Worm (Caenorhabditis elegans) whole organism, L2 larva: ENCODE results near the gene nhr-44.
A peak's percentile ranks its signal among the peaks of the same experiment; 100 is the strongest.

Experiments used
- Y55F3AM.14 ChIP-seq: fragments of 200-800 bp; sonication (Bioruptor generic); optimal IDR thresholded peaks from 2 replicates; lab custom pipeline; 2018; ENCODE audit warnings: mild to moderate bottlenecking, missing genetic modification characterization, missing compliant biosample characterization
- alr-1 ChIP-seq: fragments of 150-350 bp; optimal IDR thresholded peaks from 2 replicates; lab custom pipeline; 2014; ENCODE audit warnings: missing biosample characterization, missing genetic modification characterization
- aly-2 ChIP-seq: fragments of 150-350 bp; optimal IDR thresholded peaks from 2 replicates; lab custom pipeline; 2014; ENCODE audit warnings: missing biosample characterization, missing genetic modification characterization
- ama-1 ChIP-seq: fragments of 150-350 bp; optimal IDR thresholded peaks from 2 replicates; lab custom pipeline; 2018; ENCODE audit warnings: inconsistent platforms
- blmp-1 ChIP-seq: sonication (generic microtip); optimal IDR thresholded peaks from 2 replicates; lab custom pipeline; 2017; ENCODE audit warnings: missing genetic modification characterization, mild to moderate bottlenecking, missing compliant biosample characterization, antibody characterized with exemption, moderate library complexity; ENCODE audit not compliant: insufficient read depth
- ceh-16 ChIP-seq: fragments of 150-350 bp; optimal IDR thresholded peaks from 2 replicates; lab custom pipeline; 2014; ENCODE audit warnings: missing biosample characterization, missing genetic modification characterization
- ceh-82 ChIP-seq: fragments of 150-350 bp; optimal IDR thresholded peaks from 2 replicates; lab custom pipeline; 2014; ENCODE audit warnings: missing biosample characterization, missing genetic modification characterization
- crh-2 ChIP-seq: sonication (generic microtip); optimal IDR thresholded peaks from 2 replicates; lab custom pipeline; 2017; ENCODE audit warnings: missing biosample characterization, missing genetic modification characterization
- dmd-4 ChIP-seq: sonication (generic microtip); optimal IDR thresholded peaks from 2 replicates; lab custom pipeline; 2017; ENCODE audit warnings: missing biosample characterization, missing genetic modification characterization
- elt-3 ChIP-seq: sonication (generic microtip); optimal IDR thresholded peaks from 2 replicates; lab custom pipeline; 2017; ENCODE audit warnings: missing biosample characterization, missing genetic modification characterization
- fos-1 ChIP-seq: fragments of 150-350 bp; optimal IDR thresholded peaks from 2 replicates; lab custom pipeline; 2014; ENCODE audit warnings: missing biosample characterization, missing genetic modification characterization
- gmeb-1 ChIP-seq: fragments of 150-350 bp; optimal IDR thresholded peaks from 2 replicates; lab custom pipeline; 2014; ENCODE audit warnings: missing biosample characterization, missing genetic modification characterization
- lin-11 ChIP-seq: fragments of 150-350 bp; sonication (generic microtip); optimal IDR thresholded peaks from 2 replicates; lab custom pipeline; 2014; ENCODE audit warnings: missing biosample characterization, missing genetic modification characterization, inconsistent platforms, mixed read lengths
- lin-13 ChIP-seq: fragments of 150-350 bp; optimal IDR thresholded peaks from 2 replicates; lab custom pipeline; 2014; ENCODE audit warnings: missing biosample characterization, missing genetic modification reagents, missing genetic modification characterization
- lin-39 ChIP-seq: fragments of 150-350 bp; optimal IDR thresholded peaks from 2 replicates; lab custom pipeline; 2014; ENCODE audit warnings: missing biosample characterization, missing genetic modification reagents, missing genetic modification characterization
- lsy-2 ChIP-seq, 2 experiments: fragments of 150-350 bp in 1 of 2; sonication (generic microtip) in 1 of 2; optimal IDR thresholded peaks; 2 replicates each; lab custom pipeline; 2014 to 2017; ENCODE audit warnings: missing biosample characterization in 2 of 2, missing genetic modification characterization in 2 of 2
- mab-5 ChIP-seq: fragments of 150-350 bp; optimal IDR thresholded peaks from 2 replicates; lab custom pipeline; 2014; ENCODE audit warnings: missing biosample characterization, missing genetic modification characterization
- nhr-10 ChIP-seq: sonication (generic microtip); optimal IDR thresholded peaks from 2 replicates; lab custom pipeline; 2017; ENCODE audit warnings: missing biosample characterization, missing genetic modification characterization
- nhr-12 ChIP-seq: fragments of 150-350 bp; optimal IDR thresholded peaks from 2 replicates; lab custom pipeline; 2014; ENCODE audit warnings: missing biosample characterization, missing genetic modification characterization
- nhr-129 ChIP-seq: fragments of 150-350 bp; optimal IDR thresholded peaks from 2 replicates; lab custom pipeline; 2014; ENCODE audit warnings: missing biosample characterization, missing genetic modification characterization
- nhr-21 ChIP-seq: fragments of 150-350 bp; optimal IDR thresholded peaks from 2 replicates; lab custom pipeline; 2014; ENCODE audit warnings: missing biosample characterization, missing genetic modification characterization
- nhr-23 ChIP-seq: fragments of 150-350 bp; optimal IDR thresholded peaks from 2 replicates; lab custom pipeline; 2014; ENCODE audit warnings: missing biosample characterization, missing genetic modification reagents, missing genetic modification characterization
- nhr-237 ChIP-seq: fragments of 150-350 bp; optimal IDR thresholded peaks from 2 replicates; lab custom pipeline; 2014; ENCODE audit warnings: missing biosample characterization, missing genetic modification characterization
- nhr-25 ChIP-seq: fragments of 150-350 bp; sonication (generic microtip); optimal IDR thresholded peaks from 3 replicates; lab custom pipeline; 2014; ENCODE audit warnings: missing biosample characterization, missing genetic modification characterization
- peb-1 ChIP-seq: fragments of 150-350 bp; optimal IDR thresholded peaks from 2 replicates; lab custom pipeline; 2014; ENCODE audit warnings: missing biosample characterization, missing genetic modification characterization
- sem-4 ChIP-seq: fragments of 150-350 bp; optimal IDR thresholded peaks from 2 replicates; lab custom pipeline; 2014; ENCODE audit warnings: missing biosample characterization, missing genetic modification reagents, missing genetic modification characterization
- sma-3 ChIP-seq: sonication (generic microtip); optimal IDR thresholded peaks from 2 replicates; lab custom pipeline; 2016; ENCODE audit warnings: missing genetic modification reagents, missing genetic modification characterization, missing compliant biosample characterization
- sma-9 ChIP-seq, 2 experiments: fragments of 150-350 bp in 1 of 2; sonication (generic microtip) in 1 of 2; optimal IDR thresholded peaks; 2 replicates each; lab custom pipeline; 2014 to 2016; ENCODE audit warnings: missing genetic modification characterization in 2 of 2, mild to moderate bottlenecking in 1 of 2, missing biosample characterization in 1 of 2, missing compliant biosample characterization in 1 of 2, missing genetic modification reagents in 1 of 2, moderate library complexity in 1 of 2
- unc-39 ChIP-seq: fragments of 150-350 bp; optimal IDR thresholded peaks from 2 replicates; lab custom pipeline; 2014; ENCODE audit warnings: missing biosample characterization, missing genetic modification characterization
- unc-55 ChIP-seq: fragments of 150-350 bp; sonication (generic microtip); optimal IDR thresholded peaks from 3 replicates; lab custom pipeline; 2014; ENCODE audit warnings: missing biosample characterization, missing genetic modification reagents, missing genetic modification characterization
- zag-1 ChIP-seq: fragments of 150-350 bp; optimal IDR thresholded peaks from 2 replicates; lab custom pipeline; 2014; ENCODE audit warnings: missing biosample characterization, missing genetic modification characterization
- ztf-1 ChIP-seq: fragments of 200-800 bp; sonication (Bioruptor generic); conservative IDR thresholded peaks from 2 replicates; pipeline ENCODE4 v1.3.6; 2022; ENCODE audit warnings: missing genetic modification characterization, missing compliant biosample characterization
- ztf-11 ChIP-seq: sonication (generic microtip); optimal IDR thresholded peaks from 2 replicates; lab custom pipeline; 2017; ENCODE audit warnings: missing biosample characterization, missing genetic modification characterization

The nhr-44 gene

DNA sequence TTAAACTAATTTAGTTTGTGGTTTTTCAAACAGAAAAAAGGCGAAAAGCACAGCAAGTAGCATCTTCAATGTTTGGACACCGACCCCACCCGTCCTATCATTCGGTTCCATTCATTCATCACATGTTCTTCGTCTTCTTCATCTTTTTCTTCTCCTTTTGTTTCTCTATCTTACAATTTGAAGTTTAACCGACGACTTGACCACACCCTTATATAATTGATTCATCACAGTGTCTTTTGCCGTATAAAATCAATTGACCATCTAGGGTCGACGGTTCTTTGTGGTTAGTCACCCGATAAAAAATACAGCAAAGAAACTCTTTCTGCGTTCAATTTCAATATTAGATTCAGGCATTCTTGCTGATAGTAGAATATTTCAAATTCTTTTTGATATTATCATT is 28.8 kb downstream of the nhr-44 start:
- TF ChIP-seq nhr-129 (tag; lab: Kevin White, UChicago) (peak; percentile 48), crh-2 (tag; lab: Kevin White, UChicago) (peak; percentile 36), ama-1 (lab: Kevin White, UChicago) (peak; percentile 77), dmd-4 (tag; lab: Kevin White, UChicago) (no peak), nhr-12 (tag; lab: Kevin White, UChicago) (no peak), blmp-1 (tag; lab: Kevin White, UChicago) (peak; percentile 10), nhr-10 (no peak), nhr-21 (peak; percentile 31), sma-3 (GFP tag; lab: Kevin White, UChicago) (peak; percentile 40), fos-1 (tag; lab: Kevin White, UChicago) (peak; percentile 80), mab-5 (tag; lab: Kevin White, UChicago) (no peak), nhr-25 (tag; lab: Kevin White, UChicago) (peak; percentile 22), gmeb-1 (tag; lab: Kevin White, UChicago) (peak; percentile 29), lsy-2 (tag; optimal IDR thresholded peaks at IDR 0.05; lab: Kevin White, UChicago) (peak in 1 of 2 experiments; percentile 24), sma-9 (GFP tag; optimal IDR thresholded peaks at IDR 0.05; lab: Kevin White, UChicago) (peak; percentile 64), sma-9 (tag; optimal IDR thresholded peaks at IDR 0.05; lab: Kevin White, UChicago) (no peak)
- TF ChIP-seq, all 48 proteins: peak for 11

DNA sequence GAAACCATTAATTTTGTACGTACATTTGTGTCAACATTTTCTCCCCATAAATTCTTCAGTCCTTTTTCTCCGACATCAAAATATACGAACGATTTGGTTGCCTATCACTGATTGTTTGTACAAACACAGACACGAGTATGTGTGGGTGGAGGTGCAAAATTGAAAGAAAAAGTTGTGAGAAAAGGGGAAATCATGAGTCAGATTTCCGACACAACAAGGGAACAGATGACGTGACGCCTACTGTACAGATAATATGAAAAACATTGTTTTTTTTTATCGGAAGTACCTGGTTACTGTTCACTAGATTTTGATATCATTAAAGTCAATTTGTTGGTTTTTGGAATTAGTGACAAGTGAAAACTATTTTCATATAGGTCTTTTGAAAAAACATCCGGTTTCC is 29.6 kb downstream of the nhr-44 start:
- peak; percentile 35 for TF ChIP-seq sma-3 (GFP tag; lab: Kevin White, UChicago)
- TF ChIP-seq lin-11 (tag; lab: Kevin White, UChicago) = no peak
- no peak for TF ChIP-seq crh-2 (tag; lab: Kevin White, UChicago)
- no peak for TF ChIP-seq nhr-237 (tag; lab: Kevin White, UChicago)

DNA sequence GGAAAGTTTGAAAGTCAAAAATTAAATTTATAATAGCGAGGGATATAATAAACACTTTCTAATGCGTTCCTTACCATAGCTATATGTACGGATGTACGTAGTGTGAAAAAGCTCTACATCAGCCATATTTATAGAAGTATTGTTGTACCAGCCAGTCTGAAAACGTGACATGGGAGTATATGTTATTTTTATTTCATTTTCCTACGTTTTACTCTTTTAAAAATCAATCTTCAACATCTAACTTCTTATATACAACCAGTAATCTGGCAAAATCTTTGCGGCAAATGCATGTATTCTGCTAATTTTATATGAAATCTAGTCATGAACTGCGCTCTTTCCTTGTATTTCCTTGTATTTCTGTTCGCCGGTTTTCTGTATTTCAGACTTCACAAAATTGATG is 31.6 kb downstream of the nhr-44 start, which contains the start of gene H14N18.2:
H14N18.2 (plus strand) TSS at position 301 of the 400 bp plus-strand sequence.
- TF ChIP-seq aly-2 (tag; lab: Kevin White, UChicago) (no peak), nhr-23 (tag; lab: Kevin White, UChicago) (no peak), crh-2 (tag; lab: Kevin White, UChicago) (no peak), unc-55 (GFP tag; lab: Kevin White, UChicago) (no peak)
- TF ChIP-seq, all 48 proteins: peak for 0

DNA sequence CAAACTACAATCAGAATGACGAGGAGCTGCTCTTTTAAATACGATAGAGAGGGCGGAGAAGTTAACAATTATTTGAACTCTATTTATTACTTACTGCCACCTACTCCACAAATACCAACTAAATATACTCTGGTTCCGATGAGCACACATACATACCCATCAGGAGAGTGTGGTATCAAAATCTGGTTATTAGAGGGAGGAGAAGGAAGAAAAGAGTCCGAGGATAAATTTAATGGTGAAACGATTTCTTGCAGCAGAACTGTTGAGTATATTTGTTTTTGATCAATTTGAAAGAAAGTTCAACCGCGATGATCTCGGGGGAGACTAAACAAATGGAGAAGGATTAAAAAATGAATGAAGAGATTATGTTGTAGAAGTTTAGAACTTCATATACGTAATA is 34.9 kb downstream of the nhr-44 start, which contains the start of gene H14N18.4:
H14N18.4 (minus strand) TSS at position 12 of the 400 bp plus-strand sequence.
- TF ChIP-seq crh-2 (tag; lab: Kevin White, UChicago) (no peak), ceh-16 (no peak), aly-2 (tag; lab: Kevin White, UChicago) (no peak), peb-1 (no peak), sem-4 (tag; lab: Kevin White, UChicago) (no peak), lin-13 (no peak), nhr-23 (tag; lab: Kevin White, UChicago) (no peak)

DNA sequence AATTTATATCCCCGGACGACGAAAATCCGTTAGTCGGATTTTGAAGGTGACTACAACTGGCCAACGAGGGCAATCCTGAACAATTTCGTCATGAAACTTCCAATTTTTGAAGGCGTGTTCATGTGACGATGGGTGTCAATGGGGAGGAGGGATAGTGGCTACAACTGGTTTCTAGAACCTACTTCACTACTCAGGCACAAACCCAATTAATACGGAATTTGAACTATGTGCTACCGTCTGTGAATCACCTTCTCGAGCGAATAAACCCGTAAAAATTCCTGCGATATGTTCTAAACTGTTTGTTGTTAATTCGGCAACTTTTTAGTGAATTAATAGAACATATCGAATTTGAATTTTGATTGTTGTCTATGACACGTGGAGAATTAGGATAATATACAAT is 36.2 kb downstream of the nhr-44 start:
- TF ChIP-seq lsy-2 (tag; optimal IDR thresholded peaks at IDR 0.05; lab: Kevin White, UChicago) (no peak), zag-1 (tag; lab: Kevin White, UChicago) (no peak), lin-39 (tag; lab: Kevin White, UChicago) (no peak), blmp-1 (tag; lab: Kevin White, UChicago) (no peak), alr-1 (tag; lab: Kevin White, UChicago) (no peak), unc-39 (tag; lab: Kevin White, UChicago) (no peak), nhr-237 (tag; lab: Kevin White, UChicago) (no peak), sem-4 (tag; lab: Kevin White, UChicago) (no peak), ztf-1 (GFP tag; lab: Robert Waterston, UW) (no peak), Y55F3AM.14 (GFP tag; lab: Kevin White, UChicago) (no peak), ztf-11 (tag; lab: Kevin White, UChicago) (no peak), elt-3 (tag; lab: Kevin White, UChicago) (no peak), aly-2 (tag; lab: Kevin White, UChicago) (no peak), nhr-23 (tag; lab: Kevin White, UChicago) (no peak), ceh-82 (tag; lab: Kevin White, UChicago) (no peak)
- TF ChIP-seq, all 48 proteins: peak for 0
